Worm (Caenorhabditis elegans) whole organism, young adult: Measurements from ENCODE around the gene acr-25.
"Not testable (repeated sequence)": the region's sequence is repeated elsewhere in the genome, so short reads cannot be mapped to it uniquely, and the experiment has no call there.

Source experiments
- F10E7.11 ChIP-seq: sonication (generic microtip); optimal IDR thresholded peaks from 2 replicates; lab custom pipeline; 2017; ENCODE audit warnings: mild to moderate bottlenecking, missing genetic modification characterization, moderate library complexity, missing compliant biosample characterization
- F23B12.7 ChIP-seq: sonication (generic microtip); optimal IDR thresholded peaks from 2 replicates; lab custom pipeline; 2017; ENCODE audit warnings: missing genetic modification characterization, mild to moderate bottlenecking, missing compliant biosample characterization, antibody characterized with exemption, moderate library complexity; ENCODE audit not compliant: insufficient read depth
- bed-2 ChIP-seq: fragments of 200-800 bp; sonication (Bioruptor generic); IDR thresholded peaks from 2 replicates; pipeline ENCODE4 v1.3.6; 2022; ENCODE audit warnings: missing genetic modification reagents, missing genetic modification characterization, missing compliant biosample characterization
- dpl-1 ChIP-seq: fragments of 150-350 bp; optimal IDR thresholded peaks from 2 replicates; lab custom pipeline; 2014; ENCODE audit warnings: missing biosample characterization, missing genetic modification reagents, missing genetic modification characterization
- rcor-1 ChIP-seq: fragments of 200-800 bp; sonication (Bioruptor generic); IDR thresholded peaks from 2 replicates; pipeline ENCODE4 v1.3.6; 2022; ENCODE audit warnings: missing genetic modification reagents, missing genetic modification characterization, missing compliant biosample characterization
- snpc-4 ChIP-seq, 5 experiments: fragments of 150-350 bp in 1 of 5; sonication (generic microtip) in 4 of 5; optimal IDR thresholded peaks; 2 replicates each; lab custom pipeline; 2014 to 2018; ENCODE audit warnings: missing genetic modification characterization in 5 of 5, missing biosample characterization in 3 of 5, antibody characterized with exemption in 2 of 5, mild to moderate bottlenecking in 2 of 5, missing compliant biosample characterization in 2 of 5, missing genotype in 2 of 5, moderate library complexity in 2 of 5, missing genetic modification reagents in 1 of 5
- somi-1 ChIP-seq: fragments of 200-800 bp; sonication (Bioruptor generic); optimal IDR thresholded peaks from 2 replicates; lab custom pipeline; 2018; ENCODE audit warnings: mild to moderate bottlenecking, missing genetic modification characterization, missing compliant biosample characterization
- tbp1 ChIP-seq: fragments of 200-800 bp; sonication (Bioruptor generic); optimal IDR thresholded peaks from 2 replicates; lab custom pipeline; 2018; ENCODE audit warnings: mild to moderate bottlenecking, missing genetic modification characterization, missing compliant biosample characterization

- not testable (repeated sequence) for TF ChIP-seq somi-1; F23B12.7 (tag; lab: Kevin White, UChicago); dpl-1 (GFP tag; lab: Kevin White, UChicago); F10E7.11; tbp1 (GFP tag; lab: Kevin White, UChicago); rcor-1 (GFP tag; lab: Robert Waterston, UW); bed-2 (GFP tag; lab: Robert Waterston, UW)
- peak; percentile 74 for TF ChIP-seq snpc-4 (GFP tag; optimal IDR thresholded peaks at IDR 0.05; lab: Kevin White, UChicago)
- peak; percentile 67 to 96 (median 90) for TF ChIP-seq snpc-4 (tag; optimal IDR thresholded peaks at IDR 0.05; lab: Kevin White, UChicago)
Observed at ce11 chrIV:6501277-6501676, 37.2 kb downstream of the acr-25 start.
